Worm (Caenorhabditis elegans): ENCODE results near the gene mob-4.

The mob-4 gene

DNA sequence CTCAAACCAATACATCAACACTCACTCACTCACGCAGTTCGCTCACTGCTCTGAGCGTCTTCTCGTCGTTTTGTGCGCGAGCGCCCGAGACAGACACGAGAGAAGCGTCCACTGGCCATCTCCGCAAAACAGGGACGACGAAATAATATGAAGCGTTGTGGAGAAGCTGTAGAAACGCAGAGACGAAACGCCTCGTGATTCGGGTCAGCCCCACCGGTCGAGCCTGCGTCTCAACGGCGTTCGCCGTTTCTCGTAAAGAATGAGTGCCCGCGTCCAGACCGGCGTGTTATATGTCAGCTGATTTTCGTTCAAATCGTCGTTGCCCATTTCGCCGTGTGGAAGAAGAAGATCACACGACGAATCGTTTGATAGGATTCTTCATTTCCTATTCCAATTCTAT is 2.6 kb downstream of the mob-4 start, which contains the start of gene fbxl-1 (continued):
- TF ChIP-seq chd-7 (tag; optimal IDR thresholded peaks at IDR 0.05), result peak; percentile 79
- TF ChIP-seq mxl-1 (tag; optimal IDR thresholded peaks at IDR 0.05), result no peak
- no peak for TF ChIP-seq madf-8 (GFP tag; conservative IDR thresholded peaks at IDR 0.05)
- TF ChIP-seq D2030.7 (GFP tag; IDR thresholded peaks at IDR 0.05), result no peak
- TF ChIP-seq zim-3 (tag; optimal IDR thresholded peaks at IDR 0.05), result no peak
- TF ChIP-seq K11D2.4 (GFP tag; IDR thresholded peaks at IDR 0.05), result peak; percentile 77; the same call in 1 of the 2 replicates
- peak; percentile 37 for TF ChIP-seq gei-17 (GFP tag; optimal IDR thresholded peaks at IDR 0.05)
- no peak for TF ChIP-seq F57A8.1 (GFP tag; optimal IDR thresholded peaks at IDR 0.05)
- peak; percentile 63 for TF ChIP-seq somi-1 (GFP tag; optimal IDR thresholded peaks at IDR 0.05)
- TF ChIP-seq ceh-27 (GFP tag; optimal IDR thresholded peaks at IDR 0.05), result peak; percentile 61
- TF ChIP-seq ets-4 (GFP tag; optimal IDR thresholded peaks at IDR 0.05), result peak; percentile 65
- TF ChIP-seq mcd-1 (GFP tag; IDR thresholded peaks at IDR 0.05), result peak; percentile 72
- no peak for TF ChIP-seq T26A5.8 (tag; optimal IDR thresholded peaks at IDR 0.05)
- no peak for TF ChIP-seq unc-62 (GFP tag; optimal IDR thresholded peaks at IDR 0.05)
- no peak for TF ChIP-seq snpc-4 (GFP tag; optimal IDR thresholded peaks at IDR 0.05)
- TF ChIP-seq snpc-4 (tag; optimal IDR thresholded peaks at IDR 0.05), result peak; percentile 19 to 56 (median 26)
- TF ChIP-seq F39B2.1 (GFP tag; IDR thresholded peaks at IDR 0.05), result no peak
- TF ChIP-seq pbrm-1 (GFP tag; IDR thresholded peaks at IDR 0.05), result peak; percentile 68; the same call in 1 of the 2 replicates
- peak; percentile 76 for TF ChIP-seq attf-3 (GFP tag; conservative IDR thresholded peaks at IDR 0.05)
- TF ChIP-seq pha-4 (tag; optimal IDR thresholded peaks at IDR 0.05), result peak; percentile 32
- TF ChIP-seq tbp1 (GFP tag; optimal IDR thresholded peaks at IDR 0.05), result peak; percentile 53
- TF ChIP-seq cebp-1 (GFP tag; IDR thresholded peaks at IDR 0.05), result peak; percentile 57; the same call in 1 of the 2 replicates
- TF ChIP-seq cebp-1 (tag; optimal IDR thresholded peaks at IDR 0.05), result peak; percentile 92
- peak; percentile 98 for TF ChIP-seq zfh-2 (GFP tag; conservative IDR thresholded peaks at IDR 0.05)
- peak; percentile 42; the same call in 1 of the 2 replicates for TF ChIP-seq rcor-1 (GFP tag; IDR thresholded peaks at IDR 0.05)
- peak; percentile 79; the same call in 1 of the 2 replicates for TF ChIP-seq hmg-1.2 (GFP tag; IDR thresholded peaks at IDR 0.05)
- peak; percentile 44; the same call in 1 of the 2 replicates for TF ChIP-seq Y67H2A.10 (GFP tag; conservative IDR thresholded peaks at IDR 0.05)
- peak; percentile 85 for TF ChIP-seq nhr-80 (tag; optimal IDR thresholded peaks at IDR 0.05)
- no peak for TF ChIP-seq die-1 (tag; optimal IDR thresholded peaks at IDR 0.05)
- TF ChIP-seq ceh-58 (GFP tag; IDR thresholded peaks at IDR 0.05), result no peak
- TF ChIP-seq lin-40 (tag; optimal IDR thresholded peaks at IDR 0.05), result peak; percentile 63
- TF ChIP-seq tlf-1 (GFP tag; optimal IDR thresholded peaks at IDR 0.05), result peak; percentile 25
- peak; percentile 55 for TF ChIP-seq lin-54 (GFP tag; optimal IDR thresholded peaks at IDR 0.05)
- TF ChIP-seq nhr-90 (tag; optimal IDR thresholded peaks at IDR 0.05), result peak; percentile 47
- TF ChIP-seq let-607 (tag; optimal IDR thresholded peaks at IDR 0.05), result peak in 1 of 2 experiments; percentile 43
- TF ChIP-seq nhr-179 (tag; optimal IDR thresholded peaks at IDR 0.05), result no peak
- peak; percentile 34 for TF ChIP-seq ztf-26 (tag; optimal IDR thresholded peaks at IDR 0.05)
- TF ChIP-seq dox-1 (GFP tag; IDR thresholded peaks at IDR 0.05), result peak; percentile 83
- peak; percentile 86 for TF ChIP-seq K12H6.12 (tag; optimal IDR thresholded peaks at IDR 0.05)
- peak; percentile 90 for TF ChIP-seq madf-10 (tag; optimal IDR thresholded peaks at IDR 0.05)
- TF ChIP-seq ztf-25 (GFP tag; IDR thresholded peaks at IDR 0.05), result no peak
- TF ChIP-seq lin-26 (GFP tag; IDR thresholded peaks at IDR 0.05), result peak; percentile 68; the same call in 1 of the 2 replicates
- TF ChIP-seq madf-6 (GFP tag; IDR thresholded peaks at IDR 0.05), result peak; percentile 27; the same call in 1 of the 2 replicates
- TF ChIP-seq ztf-22 (GFP tag; optimal IDR thresholded peaks at IDR 0.05), result peak; percentile 35
- no peak for TF ChIP-seq snpc-1.1 (tag; optimal IDR thresholded peaks at IDR 0.05; ENCODE audit: insufficient read depth)
- peak; percentile 30 for TF ChIP-seq repo-1 (tag; optimal IDR thresholded peaks at IDR 0.05)
- TF ChIP-seq ceh-40 (GFP tag; IDR thresholded peaks at IDR 0.05), result no peak
- TF ChIP-seq ekl-4 (GFP tag; IDR thresholded peaks at IDR 0.05), result peak; percentile 49; the same call in 1 of the 2 replicates
- no peak for TF ChIP-seq F49E8.2 (tag; optimal IDR thresholded peaks at IDR 0.05; ENCODE audit: insufficient read depth)
